Fruit fly (Drosophila melanogaster) Kc167 (cell line): Measurements from ENCODE around the gene Fdx2.

Source experiments
- Sin3A ChIP-seq: fragments of >200 bp; optimal IDR thresholded peaks from 2 replicates; lab custom pipeline; 2018; ENCODE audit warnings: missing external identifiers
- h ChIP-seq: fragments of >200 bp; optimal IDR thresholded peaks from 3 replicates; lab custom pipeline; 2018; ENCODE audit warnings: missing external identifiers
- insv ChIP-seq: fragments of >200 bp; optimal IDR thresholded peaks from 3 replicates; lab custom pipeline; 2018; ENCODE audit warnings: missing external identifiers
- psq ChIP-seq: fragments of >200 bp; optimal IDR thresholded peaks from 2 replicates; lab custom pipeline; 2017; ENCODE audit warnings: missing external identifiers
- ttk ChIP-seq: sonication (Bioruptor generic); optimal IDR thresholded peaks from 2 replicates; lab custom pipeline; 2017; ENCODE audit warnings: missing external identifiers

DNA sequence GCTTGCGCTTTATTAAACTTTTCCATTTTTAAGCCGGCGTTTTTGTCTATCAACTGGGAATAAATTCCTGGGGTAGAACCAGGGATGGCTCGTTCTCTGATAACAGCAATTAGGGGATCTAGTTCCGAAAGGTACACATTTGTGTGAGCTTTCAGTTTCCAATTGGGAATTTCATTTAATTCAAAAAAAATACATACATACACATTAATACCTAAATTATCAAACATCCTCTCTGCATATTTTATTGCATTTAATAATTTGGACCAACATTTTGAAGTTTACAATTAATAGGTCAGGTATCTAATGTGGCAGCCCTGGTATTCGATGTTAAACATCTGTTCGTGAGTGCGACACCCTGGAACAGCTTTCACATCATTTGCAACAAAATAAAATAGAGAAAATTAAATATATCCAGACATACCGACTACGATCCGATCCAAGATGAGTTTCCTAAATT, 33.2 kb upstream of the Fdx2 start, which contains the start of the genes CG15011 and CG1309:
- TF ChIP-seq h (no peak), psq (lab: Kevin White, UChicago) (no peak), insv (no peak), ttk (lab: Kevin White, UChicago) (no peak), Sin3A (lab: Kevin White, UChicago) (no peak)
